In the genomic region with DNA sequence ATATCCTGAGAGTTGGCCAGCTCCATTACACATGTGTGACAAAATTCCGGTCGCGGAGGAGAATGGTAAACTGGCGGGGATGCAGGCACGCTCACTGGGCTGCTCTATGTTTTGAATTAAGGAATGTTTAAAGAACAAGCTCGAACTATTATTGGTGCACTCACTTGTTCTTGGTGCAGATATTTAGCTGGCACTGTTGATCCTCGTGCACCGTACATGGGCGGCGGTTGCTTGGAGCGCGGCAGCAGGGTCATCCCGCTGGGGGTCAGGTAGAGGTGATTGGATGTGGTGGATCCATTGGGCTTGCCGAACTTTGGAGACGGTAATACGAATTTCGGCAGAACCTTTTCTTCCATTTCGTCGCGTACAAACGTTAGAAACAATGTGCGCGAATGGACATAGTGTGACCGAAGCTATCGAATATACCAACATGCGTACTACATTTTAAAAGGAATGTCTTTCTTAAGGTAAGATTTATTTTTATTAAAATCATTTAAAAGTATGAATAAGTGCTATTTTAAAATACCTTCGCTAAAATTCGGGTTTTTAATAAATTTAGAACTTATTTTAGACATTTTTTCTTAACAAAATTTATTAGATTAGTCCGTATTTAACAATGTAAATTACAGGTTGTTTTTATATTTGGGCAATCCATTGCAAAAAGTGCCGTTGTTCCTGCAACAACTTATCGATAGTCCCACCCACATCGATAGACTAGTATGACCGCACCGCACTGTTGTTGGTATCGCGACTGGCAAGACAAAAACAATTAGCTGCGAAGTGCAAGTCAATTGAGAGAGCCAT, we compare ENCODE assay signal across 4 fruit fly cellular contexts.
TF ChIP-seq lines count a peak whose summit lies in the region.

TSS of gene Nufip (minus strand) at position 415 of the 804 bp plus-strand sequence.
TSS of gene Atg3 (plus strand) at position 735 of the 804 bp plus-strand sequence.

TF ChIP-seq in whole organism, adult, 20 proteins besides CTCF, POLR2A, EP300 and RAD21 (continued from another document):
- TF ChIP-seq CG33017 (tag; optimal IDR thresholded peaks at IDR 0.05; lab: Kevin White, UChicago) = peak; percentile 37
- peak; percentile 45 for TF ChIP-seq CG11617 (GFP tag; optimal IDR thresholded peaks at IDR 0.05; lab: Kevin White, UChicago)
- TF ChIP-seq CG7045 (GFP tag; optimal IDR thresholded peaks at IDR 0.05; lab: Kevin White, UChicago) = peak; percentile 10
- TF ChIP-seq tj (GFP tag; optimal IDR thresholded peaks at IDR 0.05; lab: Kevin White, UChicago) = peak; percentile 38

TF ChIP-seq in whole organism, embryonic, 481 proteins besides CTCF, POLR2A, EP300 and RAD21 (continued from another document and continues in another):
- peak; percentile 9 for TF ChIP-seq MESR4 (GFP tag; optimal IDR thresholded peaks at IDR 0.05; lab: Kevin White, UChicago)
- no peak for TF ChIP-seq CG11695 (GFP tag; IDR thresholded peaks at IDR 0.05; lab: Robert Waterston, UW)
- peak; percentile 48 for TF ChIP-seq CG9437 (GFP tag; optimal IDR thresholded peaks at IDR 0.05; lab: Kevin White, UChicago)
- peak; percentile 43 for TF ChIP-seq HmgZ (tag; optimal IDR thresholded peaks at IDR 0.05; lab: Kevin White, UChicago)
- TF ChIP-seq CG14441 (GFP tag; IDR thresholded peaks at IDR 0.05; lab: Robert Waterston, UW) = 0 out of 2 replicates have a peak, but pooled peaks have one; percentile 23
- no peak for TF ChIP-seq CG11247 (GFP tag; IDR thresholded peaks at IDR 0.05; lab: Robert Waterston, UW)
- TF ChIP-seq Xbp1 (GFP tag; optimal IDR thresholded peaks at IDR 0.05; lab: Kevin White, UChicago) = peak; percentile 38
- peak; percentile 34 for TF ChIP-seq D19A (tag; optimal IDR thresholded peaks at IDR 0.05; lab: Kevin White, UChicago)
- peak; percentile 20 for TF ChIP-seq Myb (GFP tag; optimal IDR thresholded peaks at IDR 0.05; lab: Kevin White, UChicago)
- peak; percentile 39 for TF ChIP-seq Hsf (GFP tag; optimal IDR thresholded peaks at IDR 0.05; lab: Kevin White, UChicago)
- TF ChIP-seq GATAe (GFP tag; conservative IDR thresholded peaks at IDR 0.05; lab: Robert Waterston, UW) = no peak
- TF ChIP-seq gfzf (GFP tag; optimal IDR thresholded peaks at IDR 0.05; lab: Kevin White, UChicago) = peak; percentile 76
- peak; percentile 13; the same call in 1 of the 3 replicates for TF ChIP-seq H15 (GFP tag; IDR thresholded peaks at IDR 0.05; lab: Robert Waterston, UW)
- TF ChIP-seq zfh1 (GFP tag; IDR thresholded peaks at IDR 0.05; lab: Robert Waterston, UW) = no peak
- peak; percentile 66 for TF ChIP-seq CG12391 (tag; optimal IDR thresholded peaks at IDR 0.05; lab: Kevin White, UChicago)
- TF ChIP-seq CG7963 (GFP tag; IDR thresholded peaks at IDR 0.05; lab: Robert Waterston, UW; ENCODE audit: partially characterized antibody) = peak; percentile 49; the same call in 1 of the 3 replicates
- TF ChIP-seq CG42726 (GFP tag; IDR thresholded peaks at IDR 0.05; lab: Robert Waterston, UW; ENCODE audit: partially characterized antibody) = peak; percentile 56
- peak; percentile 60 for TF ChIP-seq CG13424 (tag; optimal IDR thresholded peaks at IDR 0.05; lab: Kevin White, UChicago)
- peak; percentile 30 for TF ChIP-seq Ets97D (GFP tag; optimal IDR thresholded peaks at IDR 0.05; lab: Kevin White, UChicago)
- TF ChIP-seq ind (GFP tag; optimal IDR thresholded peaks at IDR 0.05; lab: Kevin White, UChicago) = peak; percentile 11
- peak; percentile 37 for TF ChIP-seq CG2712 (tag; optimal IDR thresholded peaks at IDR 0.05; lab: Kevin White, UChicago)
- peak; percentile 22 for TF ChIP-seq CG18619 (GFP tag; optimal IDR thresholded peaks at IDR 0.05; lab: Kevin White, UChicago)
- 0 out of 2 replicates have a peak, but pooled peaks have one; percentile 42 for TF ChIP-seq CG16779 (GFP tag; IDR thresholded peaks at IDR 0.05; lab: Robert Waterston, UW)
- peak; percentile 77 for TF ChIP-seq Doc3 (GFP tag; IDR thresholded peaks at IDR 0.05; lab: Robert Waterston, UW; ENCODE audit: partially characterized antibody)
- peak; percentile 74 for TF ChIP-seq CG2116 (GFP tag; optimal IDR thresholded peaks at IDR 0.05; lab: Kevin White, UChicago)
- no peak for TF ChIP-seq CG4854 (GFP tag; optimal IDR thresholded peaks at IDR 0.05; lab: Kevin White, UChicago)
- TF ChIP-seq CG10462 (GFP tag; optimal IDR thresholded peaks at IDR 0.05; lab: Kevin White, UChicago) = no peak
- peak; percentile 74 for TF ChIP-seq CG16813 (GFP tag; IDR thresholded peaks at IDR 0.05; lab: Robert Waterston, UW; ENCODE audit: partially characterized antibody)
- peak; percentile 31 for TF ChIP-seq CG15514 (GFP tag; optimal IDR thresholded peaks at IDR 0.05; lab: Kevin White, UChicago)
- TF ChIP-seq Sin3A (optimal IDR thresholded peaks at IDR 0.05; lab: Kevin White, UChicago) = peak; percentile 66
- peak; percentile 71 for TF ChIP-seq sens (GFP tag; lab: Kevin White, UChicago)
- TF ChIP-seq CG2678 (tag; optimal IDR thresholded peaks at IDR 0.05; lab: Kevin White, UChicago) = peak; percentile 35
- TF ChIP-seq chif (GFP tag; optimal IDR thresholded peaks at IDR 0.05; lab: Kevin White, UChicago) = peak in 1 of 2 experiments; percentile 36
- TF ChIP-seq lola (GFP tag; optimal IDR thresholded peaks at IDR 0.05; lab: Kevin White, UChicago) = peak in 1 of 3 experiments; percentile 19
- TF ChIP-seq dmrt99B (tag; optimal IDR thresholded peaks at IDR 0.05; lab: Kevin White, UChicago) = peak; percentile 22
- TF ChIP-seq CkIIα-i1 (GFP tag; IDR thresholded peaks at IDR 0.05; lab: Robert Waterston, UW) = no peak
- no peak for TF ChIP-seq Elba2 (GFP tag; optimal IDR thresholded peaks at IDR 0.05; lab: Kevin White, UChicago)

TF ChIP-seq in whole organism, prepupa, 60 proteins besides CTCF, POLR2A, EP300 and RAD21 (continued from another document):
- no peak for TF ChIP-seq eg (GFP tag; IDR thresholded peaks at IDR 0.05; lab: Robert Waterston, UW)
- peak; percentile 53 for TF ChIP-seq pdm3 (GFP tag; optimal IDR thresholded peaks at IDR 0.05; lab: Kevin White, UChicago)
- TF ChIP-seq salr (GFP tag; optimal IDR thresholded peaks at IDR 0.05; lab: Kevin White, UChicago) = no peak
- no peak for TF ChIP-seq CG6854 (GFP tag; optimal IDR thresholded peaks at IDR 0.05; lab: Kevin White, UChicago)
- TF ChIP-seq Met (GFP tag; optimal IDR thresholded peaks at IDR 0.05; lab: Kevin White, UChicago) = peak; percentile 34
- TF ChIP-seq OdsH (GFP tag; optimal IDR thresholded peaks at IDR 0.05; lab: Kevin White, UChicago) = peak; percentile 16
- peak; percentile 46 for TF ChIP-seq CG3919 (GFP tag; optimal IDR thresholded peaks at IDR 0.05; lab: Kevin White, UChicago)
- TF ChIP-seq Ets21C (GFP tag; optimal IDR thresholded peaks at IDR 0.05; lab: Kevin White, UChicago) = no peak
- TF ChIP-seq Eip93F (GFP tag; optimal IDR thresholded peaks at IDR 0.05; lab: Kevin White, UChicago) = no peak
- no peak for TF ChIP-seq ss (GFP tag; optimal IDR thresholded peaks at IDR 0.05; lab: Kevin White, UChicago)
- peak; percentile 40 for TF ChIP-seq Hr39 (GFP tag; optimal IDR thresholded peaks at IDR 0.05; lab: Kevin White, UChicago)
- peak; percentile 1 for TF ChIP-seq Ets96B (tag; optimal IDR thresholded peaks at IDR 0.05; lab: Kevin White, UChicago)
- TF ChIP-seq Gug (GFP tag; IDR thresholded peaks at IDR 0.05; lab: Robert Waterston, UW) = no peak
- TF ChIP-seq cyc (GFP tag; optimal IDR thresholded peaks at IDR 0.05; lab: Kevin White, UChicago) = peak; percentile 23
- no peak for TF ChIP-seq achi (GFP tag; optimal IDR thresholded peaks at IDR 0.05; lab: Kevin White, UChicago)
- peak; percentile 12 for TF ChIP-seq acj6 (GFP tag; optimal IDR thresholded peaks at IDR 0.05; lab: Kevin White, UChicago)
- TF ChIP-seq CG7368 (GFP tag; optimal IDR thresholded peaks at IDR 0.05; lab: Kevin White, UChicago) = peak; percentile 51
- peak; percentile 31 for TF ChIP-seq lz (GFP tag; optimal IDR thresholded peaks at IDR 0.05; lab: Kevin White, UChicago)
- TF ChIP-seq CG6163 (GFP tag; IDR thresholded peaks at IDR 0.05; lab: Robert Waterston, UW) = peak; percentile 65; the same call in 2 of the 3 replicates
- TF ChIP-seq Sox14 (GFP tag; optimal IDR thresholded peaks at IDR 0.05; lab: Kevin White, UChicago) = peak; percentile 56
- TF ChIP-seq net (GFP tag; optimal IDR thresholded peaks at IDR 0.05; lab: Kevin White, UChicago) = peak; percentile 12
TF ChIP-seq in whole organism, prepupa: peak in this region for 23.

TF ChIP-seq in whole organism, wandering third instar larva, 38 proteins besides CTCF, POLR2A, EP300 and RAD21 (continued from another document):
- TF ChIP-seq rgr (GFP tag; optimal IDR thresholded peaks at IDR 0.05; lab: Kevin White, UChicago) (peak; percentile 22), CG9705 (GFP tag; optimal IDR thresholded peaks at IDR 0.05; lab: Kevin White, UChicago) (no peak), Sp1 (GFP tag; optimal IDR thresholded peaks at IDR 0.05; lab: Kevin White, UChicago) (peak; percentile 28)
TF ChIP-seq in whole organism, wandering third instar larva: peak in this region for 11.
